Worm (Caenorhabditis elegans) whole organism, L1 larva: ENCODE data around the gene B0524.2.

Source experiments
- F16B12.6 ChIP-seq: fragments of 150-350 bp; optimal IDR thresholded peaks from 2 replicates; lab custom pipeline; 2014; ENCODE audit warnings: missing biosample characterization, missing genetic modification characterization
- Y116A8C.19 ChIP-seq: sonication (generic microtip); optimal IDR thresholded peaks from 2 replicates; lab custom pipeline; 2016; ENCODE audit warnings: missing compliant biosample characterization, missing genetic modification characterization, borderline replicate concordance
- aha-1 ChIP-seq: fragments of 150-350 bp; optimal IDR thresholded peaks from 2 replicates; lab custom pipeline; 2014; ENCODE audit warnings: missing biosample characterization, missing genetic modification characterization
- alr-1 ChIP-seq: fragments of 200-800 bp; sonication (Bioruptor generic); optimal IDR thresholded peaks from 2 replicates; lab custom pipeline; 2018; ENCODE audit warnings: borderline replicate concordance, mild to moderate bottlenecking, missing genetic modification characterization, missing compliant biosample characterization
- aly-2 ChIP-seq: fragments of 150-350 bp; optimal IDR thresholded peaks from 2 replicates; lab custom pipeline; 2014; ENCODE audit warnings: missing biosample characterization, missing genetic modification characterization
- ama-1 ChIP-seq: fragments of 150-350 bp; optimal IDR thresholded peaks from 2 replicates; lab custom pipeline; 2014
- ceh-8 ChIP-seq: fragments of 200-800 bp; sonication (Bioruptor generic); optimal IDR thresholded peaks from 2 replicates; lab custom pipeline; 2018; ENCODE audit warnings: mild to moderate bottlenecking, missing genetic modification characterization, moderate library complexity, missing compliant biosample characterization
- ceh-82 ChIP-seq, 3 experiments: fragments of 150-350 bp in 1 of 3; sonication (generic microtip) in 2 of 3; optimal IDR thresholded peaks; 2 replicates each; lab custom pipeline; 2014 to 2017; ENCODE audit warnings: missing biosample characterization in 3 of 3, missing genetic modification characterization in 3 of 3
- ceh-88 ChIP-seq: fragments of 200-800 bp; sonication (Bioruptor generic); IDR thresholded peaks from 2 replicates; pipeline ENCODE4 v1.3.6; 2022; ENCODE audit warnings: missing genetic modification characterization, missing compliant biosample characterization
- dpl-1 ChIP-seq, 3 experiments: fragments of 150-350 bp in 2 of 3; sonication (generic microtip) in 1 of 3; optimal IDR thresholded peaks; 2 replicates each; lab custom pipeline; 2014 to 2017; ENCODE audit warnings: missing biosample characterization in 3 of 3, missing genetic modification characterization in 3 of 3, missing genetic modification reagents in 3 of 3
- dsc-1 ChIP-seq: sonication (generic microtip); optimal IDR thresholded peaks from 2 replicates; lab custom pipeline; 2016; ENCODE audit warnings: mild to moderate bottlenecking, missing genetic modification characterization, missing compliant biosample characterization
- efl-1 ChIP-seq, 4 experiments: fragments of 150-350 bp; optimal IDR thresholded peaks in 3 of 4; peaks in 1 of 4; 1 replicate in 1 of 4; 2 replicates in 3 of 4; lab custom pipeline; 2014; ENCODE audit warnings: missing biosample characterization in 2 of 4, missing genetic modification characterization in 2 of 4, missing genetic modification reagents in 2 of 4
- egl-13 ChIP-seq: sonication (generic microtip); optimal IDR thresholded peaks from 2 replicates; lab custom pipeline; 2016; ENCODE audit warnings: missing genotype, missing genetic modification reagents, missing genetic modification characterization, missing compliant biosample characterization
- egl-27 ChIP-seq, 2 experiments: fragments of 150-350 bp in 1 of 2; sonication (generic microtip); optimal IDR thresholded peaks; 3 replicates each; lab custom pipeline; 2017 to 2018; ENCODE audit warnings: missing biosample characterization in 2 of 2, missing genetic modification characterization in 2 of 2, missing genetic modification reagents in 2 of 2
- elt-3 ChIP-seq, 6 experiments: fragments of 150-350 bp in 1 of 6; sonication (generic microtip); optimal IDR thresholded peaks; 2 replicates each; lab custom pipeline; 2017 to 2018; ENCODE audit warnings: missing biosample characterization in 6 of 6, missing genetic modification characterization in 6 of 6, inconsistent platforms in 1 of 6
- ets-5 ChIP-seq: fragments of 200-800 bp; sonication (Bioruptor generic); IDR thresholded peaks from 2 replicates; pipeline ENCODE4 v1.3.6; 2022; ENCODE audit warnings: missing genetic modification characterization, missing compliant biosample characterization
- fkh-8 ChIP-seq: sonication (generic microtip); optimal IDR thresholded peaks from 2 replicates; lab custom pipeline; 2016; ENCODE audit warnings: mild to moderate bottlenecking, missing genetic modification characterization, missing compliant biosample characterization
- fos-1 ChIP-seq: fragments of 150-350 bp; optimal IDR thresholded peaks from 2 replicates; lab custom pipeline; 2014; ENCODE audit warnings: missing biosample characterization, missing genetic modification characterization
- grh-1 ChIP-seq: fragments of 200-800 bp; sonication (Bioruptor generic); IDR thresholded peaks from 2 replicates; pipeline ENCODE4 v1.3.6; 2022; ENCODE audit warnings: missing genetic modification reagents, missing genetic modification characterization, missing compliant biosample characterization
- hlh-17 ChIP-seq: fragments of 200-800 bp; sonication (Bioruptor generic); optimal IDR thresholded peaks from 2 replicates; lab custom pipeline; 2018; ENCODE audit warnings: missing genetic modification characterization, mild to moderate bottlenecking, missing compliant biosample characterization, moderate library complexity, borderline replicate concordance
- isw-1 ChIP-seq: fragments of 200-800 bp; sonication (Bioruptor generic); IDR thresholded peaks from 2 replicates; pipeline ENCODE4 v1.3.6; 2022; ENCODE audit warnings: missing genetic modification characterization, missing compliant biosample characterization
- lin-13 ChIP-seq: fragments of 150-350 bp; optimal IDR thresholded peaks from 2 replicates; lab custom pipeline; 2014; ENCODE audit warnings: missing biosample characterization, missing genetic modification reagents, missing genetic modification characterization
- lin-14 ChIP-seq: fragments of 200-800 bp; sonication (Bioruptor generic); optimal IDR thresholded peaks from 2 replicates; lab custom pipeline; 2018; ENCODE audit warnings: mild to moderate bottlenecking, missing genetic modification characterization, moderate library complexity, missing compliant biosample characterization
- lir-3 ChIP-seq: sonication (generic microtip); optimal IDR thresholded peaks from 2 replicates; lab custom pipeline; 2016; ENCODE audit warnings: mild to moderate bottlenecking, missing genetic modification characterization, moderate library complexity, missing compliant biosample characterization; ENCODE audit not compliant: poor library complexity
- lsy-2 ChIP-seq, 2 experiments: fragments of 150-350 bp; optimal IDR thresholded peaks; 2 replicates each; lab custom pipeline; 2014; ENCODE audit warnings: missing biosample characterization in 2 of 2, missing genetic modification characterization in 2 of 2
- mab-9 ChIP-seq: fragments of 200-800 bp; sonication (Bioruptor generic); IDR thresholded peaks from 2 replicates; pipeline ENCODE4 v1.3.6; 2022; ENCODE audit warnings: missing genetic modification reagents, missing genetic modification characterization, missing compliant biosample characterization
- mdl-1 ChIP-seq, 2 experiments: fragments of 150-350 bp; optimal IDR thresholded peaks; 2 replicates each; lab custom pipeline; 2014 to 2017; ENCODE audit warnings: missing biosample characterization in 2 of 2, missing genetic modification characterization in 2 of 2, inconsistent platforms in 1 of 2
- mef-2 ChIP-seq: fragments of 150-350 bp; optimal IDR thresholded peaks from 2 replicates; lab custom pipeline; 2014; ENCODE audit warnings: missing biosample characterization, missing genetic modification characterization
- nhr-11 ChIP-seq: fragments of 150-350 bp; optimal IDR thresholded peaks from 2 replicates; lab custom pipeline; 2014; ENCODE audit warnings: missing biosample characterization, missing genetic modification characterization
- nhr-12 ChIP-seq: sonication (generic microtip); optimal IDR thresholded peaks from 2 replicates; lab custom pipeline; 2017; ENCODE audit warnings: missing biosample characterization, missing genetic modification characterization
- nhr-237 ChIP-seq: fragments of 150-350 bp; optimal IDR thresholded peaks from 2 replicates; lab custom pipeline; 2014; ENCODE audit warnings: missing biosample characterization, missing genetic modification characterization
- nhr-28 ChIP-seq: fragments of 150-350 bp; optimal IDR thresholded peaks from 2 replicates; lab custom pipeline; 2014; ENCODE audit warnings: missing biosample characterization, missing genetic modification characterization
- nhr-47 ChIP-seq: sonication (generic microtip); optimal IDR thresholded peaks from 2 replicates; lab custom pipeline; 2016; ENCODE audit warnings: mild to moderate bottlenecking, missing genetic modification characterization, moderate library complexity, missing compliant biosample characterization
- nhr-71 ChIP-seq: sonication (generic microtip); optimal IDR thresholded peaks from 2 replicates; lab custom pipeline; 2016; ENCODE audit warnings: mild to moderate bottlenecking, missing genetic modification characterization, moderate library complexity, missing compliant biosample characterization
- nhr-76 ChIP-seq: sonication (generic microtip); optimal IDR thresholded peaks from 2 replicates; lab custom pipeline; 2017; ENCODE audit warnings: missing biosample characterization, missing genetic modification characterization
- nhr-84 ChIP-seq: sonication (generic microtip); optimal IDR thresholded peaks from 2 replicates; lab custom pipeline; 2017; ENCODE audit warnings: missing biosample characterization, missing genetic modification characterization
- nhr-85 ChIP-seq: sonication (generic microtip); peaks from one replicate; lab custom pipeline; 2016; ENCODE audit warnings: missing genetic modification characterization, inconsistent platforms, missing compliant biosample characterization
- pax-3 ChIP-seq: fragments of 200-800 bp; sonication (Bioruptor generic); optimal IDR thresholded peaks from 2 replicates; lab custom pipeline; 2018; ENCODE audit warnings: mild to moderate bottlenecking, missing genetic modification characterization, moderate library complexity, missing compliant biosample characterization
- pqm-1 ChIP-seq: sonication (generic microtip); optimal IDR thresholded peaks from 3 replicates; lab custom pipeline; 2017; ENCODE audit warnings: missing biosample characterization, missing genetic modification characterization
- skn-1 ChIP-seq: fragments of 150-350 bp; optimal IDR thresholded peaks from 2 replicates; lab custom pipeline; 2014; ENCODE audit warnings: missing biosample characterization, missing genetic modification characterization
- snu-23 ChIP-seq: sonication (generic microtip); optimal IDR thresholded peaks from 2 replicates; lab custom pipeline; 2016; ENCODE audit warnings: missing genetic modification characterization, missing compliant biosample characterization
- sox-4 ChIP-seq: sonication (generic microtip); optimal IDR thresholded peaks from 2 replicates; lab custom pipeline; 2016; ENCODE audit warnings: missing genetic modification characterization, missing compliant biosample characterization
- sptf-1 ChIP-seq: fragments of 150-350 bp; optimal IDR thresholded peaks from 2 replicates; lab custom pipeline; 2014; ENCODE audit warnings: missing biosample characterization, missing genetic modification characterization
- sup-37 ChIP-seq: fragments of 200-800 bp; sonication (Bioruptor generic); optimal IDR thresholded peaks from 2 replicates; lab custom pipeline; 2018; ENCODE audit warnings: mild to moderate bottlenecking, missing genetic modification characterization, missing compliant biosample characterization
- tlp-1 ChIP-seq: fragments of 150-350 bp; optimal IDR thresholded peaks from 2 replicates; lab custom pipeline; 2014; ENCODE audit warnings: missing biosample characterization, missing genetic modification characterization
- unc-130 ChIP-seq: fragments of 150-350 bp; optimal IDR thresholded peaks from 2 replicates; lab custom pipeline; 2017; ENCODE audit warnings: missing biosample characterization, missing genetic modification characterization, inconsistent platforms
- unc-86 ChIP-seq: sonication (generic microtip); optimal IDR thresholded peaks from 2 replicates; lab custom pipeline; 2016; ENCODE audit warnings: missing genetic modification characterization, missing compliant biosample characterization
- unc-98 ChIP-seq: fragments of 200-800 bp; sonication (Bioruptor generic); IDR thresholded peaks from 2 replicates; pipeline ENCODE4 v1.3.6; 2022; ENCODE audit warnings: missing genetic modification characterization, missing compliant biosample characterization
- vab-15 ChIP-seq: sonication (generic microtip); optimal IDR thresholded peaks from 2 replicates; lab custom pipeline; 2017; ENCODE audit warnings: missing genotype, mild to moderate bottlenecking, missing genetic modification characterization, missing compliant biosample characterization
- xbp-1 ChIP-seq: sonication (generic microtip); optimal IDR thresholded peaks from 2 replicates; lab custom pipeline; 2016; ENCODE audit warnings: missing genetic modification characterization, missing compliant biosample characterization
- zag-1 ChIP-seq: fragments of 150-350 bp; optimal IDR thresholded peaks from 2 replicates; lab custom pipeline; 2014; ENCODE audit warnings: missing biosample characterization, missing genetic modification characterization
- ztf-11 ChIP-seq, 2 experiments: sonication (generic microtip); optimal IDR thresholded peaks; 2 replicates each; lab custom pipeline; 2016 to 2017; ENCODE audit warnings: missing genetic modification characterization in 2 of 2, missing biosample characterization in 1 of 2, missing compliant biosample characterization in 1 of 2
- ztf-4 ChIP-seq: fragments of 150-350 bp; optimal IDR thresholded peaks from 2 replicates; lab custom pipeline; 2014; ENCODE audit warnings: missing biosample characterization, missing genetic modification characterization

The B0524.2 gene

ce11 chrIII:1922516-1922915 lies 28.7 kb downstream of the B0524.2 start (continued):
- TF ChIP-seq skn-1 (tag; lab: Kevin White, UChicago), result no peak
- no peak for TF ChIP-seq vab-15 (tag; lab: Kevin White, UChicago)
- peak; percentile 78 for TF ChIP-seq pax-3 (tag; lab: Kevin White, UChicago)
- TF ChIP-seq sox-4 (tag; lab: Kevin White, UChicago), result peak; percentile 87
- TF ChIP-seq pqm-1, result no peak
- no peak for TF ChIP-seq zag-1 (tag; lab: Kevin White, UChicago)
- no peak for TF ChIP-seq aha-1 (tag; lab: Kevin White, UChicago)
- TF ChIP-seq sup-37, result no peak
- TF ChIP-seq Y116A8C.19 (tag; lab: Kevin White, UChicago), result no peak
- peak; percentile 36 for TF ChIP-seq lin-14 (GFP tag; lab: Kevin White, UChicago)
- TF ChIP-seq xbp-1 (tag; lab: Kevin White, UChicago), result no peak
- no peak for TF ChIP-seq ceh-82 (tag; optimal IDR thresholded peaks at IDR 0.05; lab: Kevin White, UChicago)
- no peak for TF ChIP-seq ceh-88 (GFP tag; lab: Robert Waterston, UW)
- no peak for TF ChIP-seq aly-2
- no peak for TF ChIP-seq nhr-28
- no peak for TF ChIP-seq isw-1 (GFP tag; lab: Robert Waterston, UW)
- no peak for TF ChIP-seq grh-1
- TF ChIP-seq lin-13 (GFP tag; lab: Kevin White, UChicago), result no peak
- peak; percentile 73 for TF ChIP-seq nhr-71 (tag; lab: Kevin White, UChicago)
- no peak for TF ChIP-seq ztf-4
- no peak for TF ChIP-seq nhr-237
- no peak for TF ChIP-seq efl-1 (optimal IDR thresholded peaks at IDR 0.05; lab: Kevin White, UChicago)
- TF ChIP-seq efl-1 (GFP tag; optimal IDR thresholded peaks at IDR 0.05 in 1 of 2; lab: Kevin White, UChicago), result no peak
- TF ChIP-seq lsy-2 (tag; optimal IDR thresholded peaks at IDR 0.05; lab: Kevin White, UChicago), result peak in 1 of 2 experiments; percentile 39
- no peak for TF ChIP-seq alr-1 (tag; lab: Kevin White, UChicago)
- TF ChIP-seq sptf-1 (tag; lab: Kevin White, UChicago), result no peak
- TF ChIP-seq nhr-12 (tag; lab: Kevin White, UChicago), result no peak
- TF ChIP-seq nhr-11 (tag; lab: Kevin White, UChicago), result peak; percentile 52
- no peak for TF ChIP-seq tlp-1
- TF ChIP-seq dpl-1 (GFP tag; optimal IDR thresholded peaks at IDR 0.05; lab: Kevin White, UChicago), result no peak
- peak; percentile 60 for TF ChIP-seq fos-1 (tag; lab: Kevin White, UChicago)
- no peak for TF ChIP-seq nhr-76
- no peak for TF ChIP-seq unc-130 (tag; lab: Kevin White, UChicago)
- no peak for TF ChIP-seq ztf-11 (tag; optimal IDR thresholded peaks at IDR 0.05; lab: Kevin White, UChicago)
- no peak for TF ChIP-seq ama-1
- TF ChIP-seq nhr-47 (tag; lab: Kevin White, UChicago), result peak; percentile 87
- no peak for TF ChIP-seq mdl-1 (tag; optimal IDR thresholded peaks at IDR 0.05; lab: Kevin White, UChicago)
- TF ChIP-seq ets-5 (GFP tag; lab: Robert Waterston, UW), result no peak
- no peak for TF ChIP-seq mef-2 (tag; lab: Kevin White, UChicago)
- no peak for TF ChIP-seq F16B12.6
- peak; percentile 99 for TF ChIP-seq dsc-1 (tag; lab: Kevin White, UChicago)
- peak; percentile 88 for TF ChIP-seq fkh-8 (tag; lab: Kevin White, UChicago)
- peak; percentile 84 for TF ChIP-seq egl-13 (tag; lab: Kevin White, UChicago)
- no peak for TF ChIP-seq hlh-17
- no peak for TF ChIP-seq egl-27 (tag; optimal IDR thresholded peaks at IDR 0.05; lab: Kevin White, UChicago)
- TF ChIP-seq snu-23 (GFP tag; lab: Kevin White, UChicago), result no peak
- TF ChIP-seq unc-86 (tag; lab: Kevin White, UChicago), result no peak
- no peak for TF ChIP-seq lir-3 (tag; lab: Kevin White, UChicago)
- peak; percentile 42 for TF ChIP-seq ceh-8 (GFP tag; lab: Kevin White, UChicago)
- TF ChIP-seq nhr-84, result no peak
- TF ChIP-seq nhr-85 (tag; lab: Kevin White, UChicago), result peak; percentile 42
- no peak for TF ChIP-seq mab-9
- TF ChIP-seq unc-98 (GFP tag; lab: Robert Waterston, UW), result no peak
- TF ChIP-seq elt-3 (tag; optimal IDR thresholded peaks at IDR 0.05; lab: Kevin White, UChicago), result no peak
